Fruit fly (Drosophila melanogaster) whole organism, embryonic: ENCODE data around the gene COX7AL.

ENCODE experiments used
- Aef1 ChIP-seq: fragments of 200-800 bp; sonication (Bioruptor generic); IDR thresholded peaks from 3 replicates; pipeline ENCODE4 v1.3.6; 2022; ENCODE audit warnings: missing biosample characterization, missing genetic modification characterization
- Atf6 ChIP-seq: fragments of 200-800 bp; sonication (Bioruptor generic); IDR thresholded peaks from 2 replicates; pipeline ENCODE4 v1.3.6; 2022; ENCODE audit warnings: missing biosample characterization, missing genetic modification characterization
- BEAF-32 ChIP-seq: fragments of 200-800 bp; sonication (Bioruptor generic); optimal IDR thresholded peaks from 3 replicates; lab custom pipeline; 2017; ENCODE audit warnings: missing biosample characterization, missing genetic modification characterization, mild to moderate bottlenecking, moderate library complexity, missing genetic modification reagents
- CG10147 ChIP-seq: fragments of 200-800 bp; sonication (Bioruptor generic); optimal IDR thresholded peaks from 2 replicates; lab custom pipeline; 2019; ENCODE audit warnings: missing biosample characterization, mild to moderate bottlenecking, missing genetic modification characterization, moderate library complexity
- CG1233 ChIP-seq: fragments of 200-800 bp; sonication (Bioruptor generic); optimal IDR thresholded peaks from 4 replicates; lab custom pipeline; 2018; ENCODE audit warnings: missing biosample characterization, mild to moderate bottlenecking, missing genetic modification characterization
- CG14050 ChIP-seq: fragments of 200-800 bp; sonication (Bioruptor generic); IDR thresholded peaks from 3 replicates; pipeline ENCODE4 v1.3.6; 2022; ENCODE audit warnings: missing biosample characterization, missing genetic modification characterization
- CG14710 ChIP-seq: fragments of 200-800 bp; sonication (Bioruptor generic); optimal IDR thresholded peaks from 3 replicates; lab custom pipeline; 2019; ENCODE audit warnings: missing biosample characterization, mild to moderate bottlenecking, missing genetic modification characterization, moderate library complexity
- CG16813 ChIP-seq: fragments of 200-800 bp; sonication (Bioruptor generic); IDR thresholded peaks from 3 replicates; pipeline ENCODE4 v1.3.6; 2022; ENCODE audit warnings: missing biosample characterization, missing genetic modification characterization; ENCODE audit not compliant: partially characterized antibody
- CG16815 ChIP-seq: fragments of 200-800 bp; sonication (Bioruptor generic); optimal IDR thresholded peaks from 3 replicates; lab custom pipeline; 2017; ENCODE audit warnings: missing biosample characterization, mild to moderate bottlenecking, missing genetic modification characterization
- CG17186 ChIP-seq: fragments of 200-800 bp; sonication (Bioruptor generic); optimal IDR thresholded peaks from 3 replicates; lab custom pipeline; 2017; ENCODE audit warnings: missing biosample characterization, missing genetic modification reagents, missing genetic modification characterization
- CG18011 ChIP-seq: fragments of 200-800 bp; sonication (Bioruptor generic); optimal IDR thresholded peaks from 2 replicates; lab custom pipeline; 2017; ENCODE audit warnings: missing biosample characterization, missing genetic modification characterization, mild to moderate bottlenecking, moderate library complexity, missing genotype
- CG2120 ChIP-seq: fragments of 200-800 bp; sonication (Bioruptor generic); optimal IDR thresholded peaks from 3 replicates; lab custom pipeline; 2016; ENCODE audit warnings: missing biosample characterization, missing genetic modification characterization
- CG31388 ChIP-seq: fragments of 200-800 bp; sonication (Bioruptor generic); optimal IDR thresholded peaks from 2 replicates; lab custom pipeline; 2016; ENCODE audit warnings: missing biosample characterization, missing genetic modification characterization
- CG3163 ChIP-seq: fragments of 200-800 bp; sonication (Bioruptor generic); optimal IDR thresholded peaks from 3 replicates; lab custom pipeline; 2016; ENCODE audit warnings: missing biosample characterization, missing genetic modification characterization
- CG34422 ChIP-seq: fragments of 200-800 bp; sonication (Bioruptor generic); IDR thresholded peaks from 3 replicates; pipeline ENCODE4 v1.3.6; 2022; ENCODE audit warnings: missing biosample characterization, missing genetic modification characterization
- CG6689 ChIP-seq: fragments of 200-800 bp; sonication (Bioruptor generic); IDR thresholded peaks from 2 replicates; pipeline ENCODE4 v1.3.6; 2022; ENCODE audit warnings: missing biosample characterization, missing genetic modification characterization
- CG8359 ChIP-seq: fragments of 200-800 bp; sonication (Bioruptor generic); optimal IDR thresholded peaks from 2 replicates; lab custom pipeline; 2017; ENCODE audit warnings: missing biosample characterization, mild to moderate bottlenecking, missing genetic modification characterization, borderline replicate concordance
- Chrac-16 ChIP-seq: fragments of 200-800 bp; sonication (Bioruptor generic); optimal IDR thresholded peaks from 3 replicates; lab custom pipeline; 2016; ENCODE audit warnings: missing biosample characterization, missing genetic modification characterization
- Dad ChIP-seq: fragments of 200-800 bp; sonication (Bioruptor generic); optimal IDR thresholded peaks from 3 replicates; lab custom pipeline; 2016; ENCODE audit warnings: missing biosample characterization, missing genetic modification characterization
- Dfd ChIP-seq, 2 experiments: fragments of >200 bp; optimal IDR thresholded peaks; 2 replicates each; lab custom pipeline; 2017; ENCODE audit warnings: missing biosample characterization in 2 of 2, missing genetic modification characterization in 2 of 2
- Doc3 ChIP-seq: fragments of 200-800 bp; sonication (Bioruptor generic); IDR thresholded peaks from 3 replicates; pipeline ENCODE4 v1.3.6; 2022; ENCODE audit warnings: missing biosample characterization, missing genetic modification characterization; ENCODE audit not compliant: partially characterized antibody
- E2f1 ChIP-seq: fragments of 200-800 bp; sonication (Bioruptor generic); IDR thresholded peaks from 2 replicates; pipeline ENCODE4 v1.3.6; 2022; ENCODE audit warnings: missing biosample characterization, missing genetic modification characterization
- HLH3B ChIP-seq: fragments of 200-800 bp; sonication (Bioruptor generic); IDR thresholded peaks from 2 replicates; pipeline ENCODE4 v1.3.6; 2022; ENCODE audit warnings: missing biosample characterization, missing genetic modification characterization
- HLH54F ChIP-seq: fragments of 200-800 bp; sonication (Bioruptor generic); optimal IDR thresholded peaks from 3 replicates; lab custom pipeline; 2016; ENCODE audit warnings: missing biosample characterization, missing genetic modification characterization
- Myb ChIP-seq: fragments of 200-800 bp; sonication (Bioruptor generic); optimal IDR thresholded peaks from 2 replicates; lab custom pipeline; 2016; ENCODE audit warnings: missing biosample characterization, missing genetic modification characterization
- Nf-YC ChIP-seq: fragments of 200-800 bp; optimal IDR thresholded peaks from 3 replicates; lab custom pipeline; 2019; ENCODE audit warnings: missing biosample characterization, mild to moderate bottlenecking, missing genetic modification characterization, moderate library complexity
- Oli ChIP-seq: fragments of 200-800 bp; sonication (Bioruptor generic); optimal IDR thresholded peaks from 2 replicates; lab custom pipeline; 2018; ENCODE audit warnings: missing biosample characterization, mild to moderate bottlenecking, missing genetic modification characterization, moderate library complexity
- Trl ChIP-seq, 3 experiments: fragments of >200 bp in 2 of 3; fragments of 200-800 bp in 1 of 3; sonication (Bioruptor generic) in 1 of 3; optimal IDR thresholded peaks; 2 replicates in 1 of 3; 3 replicates in 2 of 3; lab custom pipeline; 2016 to 2017; ENCODE audit warnings: missing biosample characterization in 1 of 3, missing genetic modification characterization in 1 of 3
- abd-A ChIP-seq: fragments of 200-800 bp; sonication (Bioruptor generic); optimal IDR thresholded peaks from 3 replicates; lab custom pipeline; 2019; ENCODE audit warnings: missing biosample characterization, mild to moderate bottlenecking, missing genetic modification characterization, moderate library complexity
- amos ChIP-seq: fragments of 200-800 bp; sonication (Bioruptor generic); IDR thresholded peaks from 2 replicates; pipeline ENCODE4 v1.3.6; 2022; ENCODE audit warnings: missing biosample characterization, missing genetic modification characterization; ENCODE audit not compliant: partially characterized antibody
- croc ChIP-seq: fragments of 200-800 bp; sonication (Bioruptor generic); conservative IDR thresholded peaks from 3 replicates; pipeline ENCODE4 v1.3.6; 2022; ENCODE audit warnings: missing biosample characterization, missing genetic modification characterization
- fd102C ChIP-seq: fragments of 200-800 bp; sonication (Bioruptor generic); optimal IDR thresholded peaks from 2 replicates; lab custom pipeline; 2018; ENCODE audit warnings: missing biosample characterization, mild to moderate bottlenecking, missing genetic modification characterization, moderate library complexity
- fd96Cb ChIP-seq: fragments of 200-800 bp; sonication (Bioruptor generic); optimal IDR thresholded peaks from 2 replicates; lab custom pipeline; 2018; ENCODE audit warnings: missing biosample characterization, mild to moderate bottlenecking, missing genetic modification characterization, moderate library complexity
- fru ChIP-seq: fragments of >200 bp; optimal IDR thresholded peaks from 2 replicates; lab custom pipeline; 2017
- grau ChIP-seq: fragments of 200-800 bp; optimal IDR thresholded peaks from 3 replicates; lab custom pipeline; 2019; ENCODE audit warnings: missing biosample characterization, mild to moderate bottlenecking, missing genetic modification characterization, moderate library complexity
- her ChIP-seq: fragments of 200-800 bp; sonication (Bioruptor generic); optimal IDR thresholded peaks from 2 replicates; lab custom pipeline; 2016; ENCODE audit warnings: missing biosample characterization, missing genetic modification characterization
- jumu ChIP-seq: fragments of 200-800 bp; sonication (Bioruptor generic); optimal IDR thresholded peaks from 3 replicates; lab custom pipeline; 2016; ENCODE audit warnings: missing biosample characterization, missing genetic modification characterization
- kah ChIP-seq: fragments of 200-800 bp; sonication (Bioruptor generic); optimal IDR thresholded peaks from 2 replicates; lab custom pipeline; 2018; ENCODE audit warnings: missing biosample characterization, mild to moderate bottlenecking, missing genetic modification characterization
- nmo ChIP-seq: fragments of 200-800 bp; sonication (Bioruptor generic); optimal IDR thresholded peaks from 2 replicates; lab custom pipeline; 2018; ENCODE audit warnings: missing biosample characterization, mild to moderate bottlenecking, missing genetic modification characterization, moderate library complexity
- prd ChIP-seq, 3 experiments: fragments of >200 bp in 2 of 3; fragments of 200-800 bp in 1 of 3; sonication (Bioruptor generic) in 1 of 3; optimal IDR thresholded peaks in 2 of 3; IDR thresholded peaks in 1 of 3; 2 replicates in 2 of 3; 3 replicates in 1 of 3; pipeline versions ENCODE4 v1.3.6 to Lab custom; 2017 to 2022; ENCODE audit warnings: missing biosample characterization in 1 of 3, missing genetic modification characterization in 1 of 3
- ro ChIP-seq: fragments of 200-800 bp; sonication (Bioruptor generic); IDR thresholded peaks from 2 replicates; pipeline ENCODE4 v1.3.6; 2022; ENCODE audit warnings: missing biosample characterization, missing genetic modification characterization
- sens-2 ChIP-seq: fragments of 200-800 bp; sonication (Bioruptor generic); IDR thresholded peaks from 2 replicates; pipeline ENCODE4 v1.3.6; 2022; ENCODE audit warnings: missing biosample characterization, missing genetic modification characterization
- sima ChIP-seq: fragments of 200-800 bp; sonication (Bioruptor generic); optimal IDR thresholded peaks from 2 replicates; lab custom pipeline; 2016; ENCODE audit warnings: missing biosample characterization, missing genetic modification characterization
- sqz ChIP-seq: fragments of 200-800 bp; sonication (Bioruptor generic); optimal IDR thresholded peaks from 3 replicates; lab custom pipeline; 2018; ENCODE audit warnings: missing biosample characterization, mild to moderate bottlenecking, missing genetic modification characterization
- ttk ChIP-seq: fragments of 200-800 bp; sonication (Bioruptor generic); IDR thresholded peaks from 2 replicates; pipeline ENCODE4 v2.1.2; 2022; ENCODE audit warnings: missing biosample characterization, missing genetic modification characterization
- unc-4 ChIP-seq: fragments of 200-800 bp; sonication (Bioruptor generic); IDR thresholded peaks from 2 replicates; pipeline ENCODE4 v1.3.6; 2022; ENCODE audit warnings: missing biosample characterization, missing genetic modification characterization; ENCODE audit not compliant: partially characterized antibody
- unpg ChIP-seq: fragments of 200-800 bp; sonication (Bioruptor generic); optimal IDR thresholded peaks from 3 replicates; lab custom pipeline; 2018; ENCODE audit warnings: missing biosample characterization, mild to moderate bottlenecking, missing genetic modification characterization, moderate library complexity
- vnd ChIP-seq: fragments of 200-800 bp; sonication (Bioruptor generic); IDR thresholded peaks from 3 replicates; pipeline ENCODE4 v1.3.6; 2022; ENCODE audit warnings: missing biosample characterization, missing genetic modification characterization; ENCODE audit not compliant: partially characterized antibody
- wdn ChIP-seq: fragments of 200-800 bp; sonication (Bioruptor generic); IDR thresholded peaks from 2 replicates; pipeline ENCODE4 v1.3.6; 2022; ENCODE audit warnings: missing biosample characterization, missing genetic modification characterization
- z ChIP-seq: fragments of 200-800 bp; sonication (Bioruptor generic); IDR thresholded peaks from 3 replicates; pipeline ENCODE4 v1.3.6; 2022; ENCODE audit warnings: missing biosample characterization, missing genetic modification characterization

Gene COX7AL

dm6 chr3R:8355579-8355978, 12.1 kb downstream of the COX7AL start (continued):
- peak; percentile 92 for TF ChIP-seq CG34422 (GFP tag; lab: Robert Waterston, UW)
- peak; percentile 87 for TF ChIP-seq CG18011 (GFP tag; lab: Kevin White, UChicago)
- peak; percentile 94 for TF ChIP-seq Aef1 (GFP tag; lab: Robert Waterston, UW)
- TF ChIP-seq CG2120 (GFP tag; lab: Kevin White, UChicago), result peak; percentile 99
- peak; percentile 97 for TF ChIP-seq Atf6 (GFP tag; lab: Robert Waterston, UW)
- peak; percentile 79 for TF ChIP-seq CG16815 (GFP tag; lab: Kevin White, UChicago)
- peak; percentile 93 for TF ChIP-seq E2f1 (GFP tag; lab: Robert Waterston, UW)
- peak; percentile 92 for TF ChIP-seq CG1233 (GFP tag; lab: Kevin White, UChicago)
- TF ChIP-seq fd102C (GFP tag; lab: Kevin White, UChicago), result no peak
- peak; percentile 97 for TF ChIP-seq wdn (GFP tag; lab: Robert Waterston, UW)
- no peak for TF ChIP-seq z
- TF ChIP-seq Dad (GFP tag; lab: Kevin White, UChicago), result peak; percentile 94
- peak in 1 of 2 experiments; percentile 60 for TF ChIP-seq Dfd (GFP tag; optimal IDR thresholded peaks at IDR 0.05; lab: Kevin White, UChicago)
- TF ChIP-seq Nf-YC (tag; lab: Kevin White, UChicago), result peak; percentile 51
- peak; percentile 88 for TF ChIP-seq sqz (GFP tag; lab: Kevin White, UChicago)
- TF ChIP-seq sens-2 (GFP tag; lab: Robert Waterston, UW), result peak; percentile 78; the same call in 1 of the 2 replicates
- TF ChIP-seq HLH54F, result peak; percentile 96
- TF ChIP-seq prd (optimal IDR thresholded peaks at IDR 0.05; lab: Kevin White, UChicago), result no peak
- peak; percentile 94 for TF ChIP-seq prd (GFP tag; IDR thresholded peaks at IDR 0.05; lab: Robert Waterston, UW)
- TF ChIP-seq CG8359 (GFP tag; lab: Kevin White, UChicago), result peak; percentile 51
- no peak for TF ChIP-seq fru (lab: Kevin White, UChicago)
- no peak for TF ChIP-seq vnd (GFP tag; lab: Robert Waterston, UW)
- peak; percentile 88 for TF ChIP-seq sima (GFP tag; lab: Kevin White, UChicago)
- no peak for TF ChIP-seq BEAF-32 (GFP tag; lab: Kevin White, UChicago)
- peak; percentile 94 for TF ChIP-seq CG6689
- TF ChIP-seq CG14710 (tag; lab: Kevin White, UChicago), result peak; percentile 80
- TF ChIP-seq grau (tag; lab: Kevin White, UChicago), result peak; percentile 97
- peak; percentile 95 for TF ChIP-seq her (GFP tag; lab: Kevin White, UChicago)
- TF ChIP-seq Myb (GFP tag; lab: Kevin White, UChicago), result peak; percentile 87
- peak; percentile 80 for TF ChIP-seq croc
- TF ChIP-seq CG3163, result peak; percentile 84
- TF ChIP-seq Trl (optimal IDR thresholded peaks at IDR 0.05; lab: Kevin White, UChicago), result no peak
- TF ChIP-seq Trl (GFP tag; optimal IDR thresholded peaks at IDR 0.05; lab: Kevin White, UChicago), result peak; percentile 97
- peak; percentile 94 for TF ChIP-seq jumu (GFP tag; lab: Kevin White, UChicago)
- peak; percentile 93 for TF ChIP-seq Oli (tag; lab: Kevin White, UChicago)
- peak; percentile 80 for TF ChIP-seq abd-A (tag; lab: Kevin White, UChicago)
- TF ChIP-seq nmo (GFP tag; lab: Kevin White, UChicago), result peak; percentile 89
- no peak for TF ChIP-seq amos
- peak; percentile 91 for TF ChIP-seq CG14050 (GFP tag; lab: Robert Waterston, UW)
- peak; percentile 97 for TF ChIP-seq CG10147 (GFP tag; lab: Kevin White, UChicago)
- TF ChIP-seq unc-4 (GFP tag; lab: Robert Waterston, UW), result no peak
- no peak for TF ChIP-seq Doc3 (GFP tag; lab: Robert Waterston, UW)
- peak; percentile 95 for TF ChIP-seq Chrac-16 (GFP tag; lab: Kevin White, UChicago)
- TF ChIP-seq unpg, result peak; percentile 97
- TF ChIP-seq ttk (GFP tag; lab: Robert Waterston, UW), result peak; percentile 90
- peak; percentile 90 for TF ChIP-seq fd96Cb (tag; lab: Kevin White, UChicago)
- no peak for TF ChIP-seq CG16813 (GFP tag; lab: Robert Waterston, UW)
- TF ChIP-seq CG17186 (GFP tag; lab: Kevin White, UChicago), result peak; percentile 29
- peak; percentile 94 for TF ChIP-seq HLH3B (GFP tag; lab: Robert Waterston, UW)
- peak; percentile 80 for TF ChIP-seq ro (GFP tag; lab: Robert Waterston, UW)
- TF ChIP-seq CG31388 (GFP tag; lab: Kevin White, UChicago), result peak; percentile 88
- TF ChIP-seq kah (GFP tag; lab: Kevin White, UChicago), result peak; percentile 44
